Fruit fly (Drosophila melanogaster) whole organism, pupa: Measurements from ENCODE around the gene Cad74A.

Experiments used
- CG10348 ChIP-seq: fragments of 200-800 bp; sonication (Bioruptor generic); IDR thresholded peaks from 2 replicates; pipeline ENCODE4 v1.3.6; 2022; ENCODE audit warnings: missing biosample characterization, missing genetic modification characterization
- CG12605 ChIP-seq: fragments of 200-800 bp; sonication (Bioruptor generic); IDR thresholded peaks from 2 replicates; pipeline ENCODE4 v1.3.6; 2022; ENCODE audit warnings: missing biosample characterization, missing genetic modification characterization
- CG13204 ChIP-seq: fragments of 200-800 bp; sonication (Bioruptor generic); optimal IDR thresholded peaks from 2 replicates; lab custom pipeline; 2018; ENCODE audit warnings: missing biosample characterization, mild to moderate bottlenecking, missing genetic modification characterization, moderate library complexity
- CG14655 ChIP-seq: fragments of 200-800 bp; sonication (Bioruptor generic); optimal IDR thresholded peaks from 3 replicates; lab custom pipeline; 2017; ENCODE audit warnings: mild to moderate bottlenecking, missing biosample characterization, missing genetic modification reagents, missing genetic modification characterization
- CG15710 ChIP-seq: fragments of 200-800 bp; sonication (Bioruptor generic); optimal IDR thresholded peaks from 2 replicates; lab custom pipeline; 2018; ENCODE audit warnings: missing biosample characterization, mild to moderate bottlenecking, missing genetic modification characterization, moderate library complexity
- CG17806 ChIP-seq: fragments of 200-800 bp; sonication (Bioruptor generic); optimal IDR thresholded peaks from 2 replicates; lab custom pipeline; 2018; ENCODE audit warnings: missing biosample characterization, mild to moderate bottlenecking, missing genetic modification characterization, moderate library complexity
- CG32121 ChIP-seq: fragments of 200-800 bp; sonication (Bioruptor generic); IDR thresholded peaks from 2 replicates; pipeline ENCODE4 v1.3.6; 2022; ENCODE audit warnings: missing biosample characterization, missing genetic modification characterization
- CG34367 ChIP-seq: fragments of 200-800 bp; sonication (Bioruptor generic); optimal IDR thresholded peaks from 2 replicates; lab custom pipeline; 2018; ENCODE audit warnings: missing biosample characterization, mild to moderate bottlenecking, missing genetic modification characterization
- CG4496 ChIP-seq: fragments of 200-800 bp; sonication (Bioruptor generic); IDR thresholded peaks from 3 replicates; pipeline ENCODE4 v1.3.6; 2022; ENCODE audit warnings: missing biosample characterization, missing genetic modification characterization
- CG8159 ChIP-seq: fragments of 200-800 bp; sonication (Bioruptor generic); optimal IDR thresholded peaks from 3 replicates; lab custom pipeline; 2018; ENCODE audit warnings: missing biosample characterization, mild to moderate bottlenecking, missing genetic modification characterization, moderate library complexity
- CG8301 ChIP-seq: fragments of 200-800 bp; sonication (Bioruptor generic); optimal IDR thresholded peaks from 2 replicates; lab custom pipeline; 2018; ENCODE audit warnings: missing biosample characterization, mild to moderate bottlenecking, missing genetic modification characterization
- CG9948 ChIP-seq: fragments of 200-800 bp; sonication (Bioruptor generic); optimal IDR thresholded peaks from 2 replicates; lab custom pipeline; 2018; ENCODE audit warnings: missing biosample characterization, mild to moderate bottlenecking, missing genetic modification characterization, moderate library complexity
- D1 ChIP-seq: fragments of 200-800 bp; sonication (Bioruptor generic); optimal IDR thresholded peaks from 2 replicates; lab custom pipeline; 2018; ENCODE audit warnings: missing biosample characterization, mild to moderate bottlenecking, missing genetic modification characterization, moderate library complexity
- EcR ChIP-seq: fragments of 200-800 bp; sonication (Bioruptor generic); optimal IDR thresholded peaks from 3 replicates; lab custom pipeline; 2019; ENCODE audit warnings: missing biosample characterization, missing genetic modification characterization, mild to moderate bottlenecking, moderate library complexity, missing genetic modification reagents
- Ets98B ChIP-seq: fragments of 200-800 bp; sonication (Bioruptor generic); IDR thresholded peaks from 2 replicates; pipeline ENCODE4 v1.3.6; 2022; ENCODE audit warnings: missing biosample characterization, missing genetic modification characterization
- Pif1A ChIP-seq: fragments of 200-800 bp; sonication (Bioruptor generic); optimal IDR thresholded peaks from 3 replicates; lab custom pipeline; 2016; ENCODE audit warnings: missing biosample characterization, missing genetic modification characterization
- Pif1B ChIP-seq: fragments of 200-800 bp; sonication (Bioruptor generic); optimal IDR thresholded peaks from 3 replicates; lab custom pipeline; 2016; ENCODE audit warnings: missing biosample characterization, missing genetic modification characterization
- Snoo ChIP-seq: fragments of 200-800 bp; sonication (Bioruptor generic); optimal IDR thresholded peaks from 3 replicates; lab custom pipeline; 2017; ENCODE audit warnings: missing biosample characterization, mild to moderate bottlenecking, missing genetic modification characterization, inconsistent platforms
- fd96Ca ChIP-seq: fragments of 200-800 bp; sonication (Bioruptor generic); IDR thresholded peaks from 3 replicates; pipeline ENCODE4 v1.3.6; 2022; ENCODE audit warnings: missing biosample characterization, missing genetic modification characterization
- gl ChIP-seq: fragments of 200-800 bp; sonication (Bioruptor generic); optimal IDR thresholded peaks from 2 replicates; lab custom pipeline; 2018; ENCODE audit warnings: missing biosample characterization, mild to moderate bottlenecking, missing genetic modification characterization
- rn ChIP-seq: fragments of 200-800 bp; sonication (Bioruptor generic); IDR thresholded peaks from 2 replicates; pipeline ENCODE4 v1.3.6; 2022; ENCODE audit warnings: missing biosample characterization, missing genetic modification characterization

The Cad74A gene

dm6 chr3L:17386612-17387382 is 7.5 kb upstream of the Cad74A start:
- no peak for TF ChIP-seq Ets98B (GFP tag; lab: Robert Waterston, UW)
- TF ChIP-seq EcR (GFP tag; lab: Kevin White, UChicago): no peak
- no peak for TF ChIP-seq fd96Ca (GFP tag; lab: Robert Waterston, UW)
- no peak for TF ChIP-seq CG8301 (tag; lab: Kevin White, UChicago)
- no peak for TF ChIP-seq CG32121 (GFP tag; lab: Robert Waterston, UW)
- no peak for TF ChIP-seq CG13204
- TF ChIP-seq rn (GFP tag; lab: Robert Waterston, UW): no peak
- TF ChIP-seq CG9948 (tag; lab: Kevin White, UChicago): no peak
- no peak for TF ChIP-seq CG8159
- TF ChIP-seq Snoo (tag; lab: Kevin White, UChicago): no peak
- no peak for TF ChIP-seq CG15710 (tag; lab: Kevin White, UChicago)
- no peak for TF ChIP-seq CG12605 (GFP tag; lab: Robert Waterston, UW)
- TF ChIP-seq CG4496: no peak
- no peak for TF ChIP-seq CG14655 (GFP tag; lab: Kevin White, UChicago)
- TF ChIP-seq Pif1B: no peak
- TF ChIP-seq Pif1A (GFP tag; lab: Kevin White, UChicago): no peak
- TF ChIP-seq CG10348: no peak
- no peak for TF ChIP-seq D1 (tag; lab: Kevin White, UChicago)
- TF ChIP-seq gl: no peak
- TF ChIP-seq, all 21 proteins: peak for 0

dm6 chr3L:17383714-17384113 is 4.4 kb upstream of the Cad74A start:
- TF ChIP-seq CG13204 (no peak), CG8301 (tag; lab: Kevin White, UChicago) (no peak), fd96Ca (GFP tag; lab: Robert Waterston, UW) (no peak), Pif1A (GFP tag; lab: Kevin White, UChicago) (no peak), D1 (tag; lab: Kevin White, UChicago) (no peak), CG14655 (GFP tag; lab: Kevin White, UChicago) (no peak)

dm6 chr3L:17383285-17383684 is 4.0 kb upstream of the Cad74A start:
- TF ChIP-seq Pif1B: no peak
- TF ChIP-seq CG17806 (tag; lab: Kevin White, UChicago): no peak
- TF ChIP-seq CG34367 (tag; lab: Kevin White, UChicago): no peak
- TF ChIP-seq gl: no peak
- no peak for TF ChIP-seq Pif1A (GFP tag; lab: Kevin White, UChicago)
- no peak for TF ChIP-seq CG32121 (GFP tag; lab: Robert Waterston, UW)
- TF ChIP-seq CG14655 (GFP tag; lab: Kevin White, UChicago): no peak
- TF ChIP-seq Snoo (tag; lab: Kevin White, UChicago): no peak
- no peak for TF ChIP-seq D1 (tag; lab: Kevin White, UChicago)
- no peak for TF ChIP-seq CG8159
- TF ChIP-seq Ets98B (GFP tag; lab: Robert Waterston, UW): no peak

dm6 chr3L:17382628-17383027 is 3.3 kb upstream of the Cad74A start, which contains the start of gene CG13728:
CG13728 (minus strand) TSS chr3L:17382728.
- TF ChIP-seq CG32121 (GFP tag; lab: Robert Waterston, UW) (no peak), CG4496 (no peak), CG14655 (GFP tag; lab: Kevin White, UChicago) (no peak), CG8159 (no peak), D1 (tag; lab: Kevin White, UChicago) (no peak), CG12605 (GFP tag; lab: Robert Waterston, UW) (no peak), CG13204 (no peak), CG15710 (tag; lab: Kevin White, UChicago) (no peak), EcR (GFP tag; lab: Kevin White, UChicago) (no peak), CG9948 (tag; lab: Kevin White, UChicago) (no peak), rn (GFP tag; lab: Robert Waterston, UW) (no peak), CG10348 (no peak), Pif1A (GFP tag; lab: Kevin White, UChicago) (no peak), Pif1B (no peak)

- TF ChIP-seq Snoo (tag; lab: Kevin White, UChicago): no peak
- no peak for TF ChIP-seq CG32121 (GFP tag; lab: Robert Waterston, UW)
- TF ChIP-seq CG14655 (GFP tag; lab: Kevin White, UChicago): no peak
- TF ChIP-seq CG4496: no peak
- TF ChIP-seq CG15710 (tag; lab: Kevin White, UChicago): no peak
- no peak for TF ChIP-seq rn (GFP tag; lab: Robert Waterston, UW)
- TF ChIP-seq Ets98B (GFP tag; lab: Robert Waterston, UW): no peak
- TF ChIP-seq CG10348: no peak
- no peak for TF ChIP-seq EcR (GFP tag; lab: Kevin White, UChicago)
- no peak for TF ChIP-seq CG9948 (tag; lab: Kevin White, UChicago)
- no peak for TF ChIP-seq D1 (tag; lab: Kevin White, UChicago)
- no peak for TF ChIP-seq CG13204
- TF ChIP-seq gl: no peak
- TF ChIP-seq Pif1A (GFP tag; lab: Kevin White, UChicago): no peak
- no peak for TF ChIP-seq CG12605 (GFP tag; lab: Robert Waterston, UW)
- TF ChIP-seq CG34367 (tag; lab: Kevin White, UChicago): no peak
- TF ChIP-seq fd96Ca (GFP tag; lab: Robert Waterston, UW): no peak
- TF ChIP-seq Pif1B: no peak
Observed at dm6 chr3L:17381990-17382389, 2.7 kb upstream of the Cad74A start.
